Fruit fly (Drosophila melanogaster) whole organism, prepupa: ENCODE measurements around the gene CG42828.

Source experiments
- Blimp-1 ChIP-seq: fragments of 200-800 bp; sonication (Bioruptor generic); optimal IDR thresholded peaks from 3 replicates; lab custom pipeline; 2017; ENCODE audit warnings: missing biosample characterization, missing genetic modification characterization, mild to moderate bottlenecking, moderate library complexity, missing genetic modification reagents
- CG10631 ChIP-seq: fragments of 200-800 bp; sonication (Bioruptor generic); optimal IDR thresholded peaks from 2 replicates; lab custom pipeline; 2016; ENCODE audit warnings: missing biosample characterization, missing genetic modification characterization
- CG11294 ChIP-seq: fragments of 200-800 bp; sonication (Bioruptor generic); IDR thresholded peaks from 2 replicates; pipeline ENCODE4 v1.3.6; 2022; ENCODE audit warnings: missing biosample characterization, missing genetic modification characterization
- CG11762 ChIP-seq: fragments of 200-800 bp; sonication (Bioruptor generic); optimal IDR thresholded peaks from 3 replicates; lab custom pipeline; 2016; ENCODE audit warnings: missing biosample characterization, missing genetic modification characterization; ENCODE audit not compliant: insufficient read depth
- CG15336 ChIP-seq: fragments of 200-800 bp; sonication (Bioruptor generic); IDR thresholded peaks from 2 replicates; pipeline ENCODE4 v1.3.6; 2022; ENCODE audit warnings: missing biosample characterization, missing genetic modification characterization
- CG16779 ChIP-seq: fragments of 200-800 bp; sonication (Bioruptor generic); optimal IDR thresholded peaks from 3 replicates; lab custom pipeline; 2017; ENCODE audit warnings: missing biosample characterization, mild to moderate bottlenecking, missing genetic modification characterization
- CG3032 ChIP-seq: fragments of 200-800 bp; optimal IDR thresholded peaks from 2 replicates; lab custom pipeline; 2019; ENCODE audit warnings: missing biosample characterization, mild to moderate bottlenecking, missing genetic modification characterization, moderate library complexity
- CG31627 ChIP-seq: fragments of 200-800 bp; sonication (Bioruptor generic); optimal IDR thresholded peaks from 3 replicates; lab custom pipeline; 2016; ENCODE audit warnings: missing biosample characterization, missing genetic modification characterization
- CG4318 ChIP-seq: fragments of 200-800 bp; sonication (Bioruptor generic); optimal IDR thresholded peaks from 3 replicates; lab custom pipeline; 2017; ENCODE audit warnings: missing biosample characterization, mild to moderate bottlenecking, missing genetic modification characterization
- CG6163 ChIP-seq: fragments of 200-800 bp; sonication (Bioruptor generic); IDR thresholded peaks from 3 replicates; pipeline ENCODE4 v1.3.6; 2022; ENCODE audit warnings: missing biosample characterization, missing genetic modification characterization
- CG6276 ChIP-seq: fragments of 200-800 bp; sonication (Bioruptor generic); optimal IDR thresholded peaks from 2 replicates; lab custom pipeline; 2017; ENCODE audit warnings: missing biosample characterization, mild to moderate bottlenecking, missing genetic modification characterization
- CG6792 ChIP-seq: fragments of 200-800 bp; sonication (Bioruptor generic); optimal IDR thresholded peaks from 3 replicates; lab custom pipeline; 2016; ENCODE audit warnings: missing biosample characterization, missing genetic modification characterization
- CG6808 ChIP-seq: fragments of 200-800 bp; sonication (Bioruptor generic); optimal IDR thresholded peaks from 3 replicates; lab custom pipeline; 2017; ENCODE audit warnings: missing biosample characterization, missing genetic modification characterization, mild to moderate bottlenecking, moderate library complexity, missing genetic modification reagents
- CG6854 ChIP-seq: fragments of 200-800 bp; sonication (Bioruptor generic); optimal IDR thresholded peaks from 2 replicates; lab custom pipeline; 2017; ENCODE audit warnings: missing biosample characterization, mild to moderate bottlenecking, missing genetic modification characterization
- CG7368 ChIP-seq: fragments of 200-800 bp; sonication (Bioruptor generic); optimal IDR thresholded peaks from 3 replicates; lab custom pipeline; 2016; ENCODE audit warnings: missing biosample characterization, missing genetic modification characterization
- CG8119 ChIP-seq: fragments of 200-800 bp; sonication (Bioruptor generic); IDR thresholded peaks from 3 replicates; pipeline ENCODE4 v1.3.6; 2022; ENCODE audit warnings: missing biosample characterization, missing genetic modification characterization
- CG8319 ChIP-seq: fragments of 200-800 bp; sonication (Bioruptor generic); optimal IDR thresholded peaks from 3 replicates; lab custom pipeline; 2016; ENCODE audit warnings: missing biosample characterization, missing genetic modification characterization
- CG8632 ChIP-seq: fragments of 200-800 bp; sonication (Bioruptor generic); optimal IDR thresholded peaks from 3 replicates; lab custom pipeline; 2016; ENCODE audit warnings: missing biosample characterization, missing genetic modification characterization
- CG9139 ChIP-seq: fragments of 200-800 bp; sonication (Bioruptor generic); optimal IDR thresholded peaks from 3 replicates; lab custom pipeline; 2017; ENCODE audit warnings: missing biosample characterization, mild to moderate bottlenecking, missing genetic modification characterization
- Eip75B ChIP-seq: fragments of 200-800 bp; sonication (Bioruptor generic); optimal IDR thresholded peaks from 3 replicates; lab custom pipeline; 2016; ENCODE audit warnings: missing biosample characterization, missing genetic modification characterization
- Eip78C ChIP-seq: fragments of 200-800 bp; sonication (Bioruptor generic); peaks from one replicate; lab custom pipeline; 2016; ENCODE audit warnings: missing biosample characterization, missing genetic modification characterization
- Eip93F ChIP-seq: fragments of 200-800 bp; sonication (Bioruptor generic); optimal IDR thresholded peaks from 2 replicates; lab custom pipeline; 2016; ENCODE audit warnings: missing biosample characterization, mild to moderate bottlenecking, missing genetic modification characterization
- Ets96B ChIP-seq: fragments of 200-800 bp; optimal IDR thresholded peaks from 2 replicates; lab custom pipeline; 2019; ENCODE audit warnings: missing biosample characterization, mild to moderate bottlenecking, missing genetic modification characterization, moderate library complexity
- Gug ChIP-seq: fragments of 200-800 bp; sonication (Bioruptor generic); IDR thresholded peaks from 2 replicates; pipeline ENCODE4 v1.3.6; 2022; ENCODE audit warnings: missing biosample characterization, missing genetic modification characterization
- Hr38 ChIP-seq: sonication (Bioruptor generic); optimal IDR thresholded peaks from 2 replicates; lab custom pipeline; 2016; ENCODE audit warnings: missing biosample characterization, missing genetic modification characterization
- Hr39 ChIP-seq: fragments of 200-800 bp; sonication (Bioruptor generic); optimal IDR thresholded peaks from 2 replicates; lab custom pipeline; 2016; ENCODE audit warnings: missing biosample characterization, missing genetic modification characterization
- Hr4 ChIP-seq: fragments of 200-800 bp; sonication (Bioruptor generic); optimal IDR thresholded peaks from 3 replicates; lab custom pipeline; 2016; ENCODE audit warnings: missing biosample characterization, missing genetic modification characterization
- Lpt ChIP-seq: fragments of 200-800 bp; sonication (Bioruptor generic); optimal IDR thresholded peaks from 3 replicates; lab custom pipeline; 2016; ENCODE audit warnings: missing biosample characterization, missing genetic modification characterization
- Smox ChIP-seq: fragments of 200-800 bp; sonication (Bioruptor generic); optimal IDR thresholded peaks from 3 replicates; lab custom pipeline; 2016; ENCODE audit warnings: missing biosample characterization, missing genetic modification characterization
- Sox102F ChIP-seq: fragments of 200-800 bp; sonication (Bioruptor generic); optimal IDR thresholded peaks from 2 replicates; lab custom pipeline; 2016; ENCODE audit warnings: missing biosample characterization, mild to moderate bottlenecking, missing genetic modification characterization
- Sox14 ChIP-seq: fragments of 200-800 bp; sonication (Bioruptor generic); optimal IDR thresholded peaks from 3 replicates; lab custom pipeline; 2016; ENCODE audit warnings: missing biosample characterization, missing genetic modification characterization
- Sox15 ChIP-seq: fragments of 200-800 bp; sonication (Bioruptor generic); optimal IDR thresholded peaks from 3 replicates; lab custom pipeline; 2016; ENCODE audit warnings: missing biosample characterization, missing genetic modification characterization
- achi ChIP-seq: fragments of 200-800 bp; sonication (Bioruptor generic); optimal IDR thresholded peaks from 3 replicates; lab custom pipeline; 2016; ENCODE audit warnings: missing biosample characterization, missing genetic modification characterization
- cyc ChIP-seq: fragments of 200-800 bp; sonication (Bioruptor generic); optimal IDR thresholded peaks from 3 replicates; lab custom pipeline; 2016; ENCODE audit warnings: missing biosample characterization, missing genetic modification characterization
- dac ChIP-seq: fragments of 200-800 bp; sonication (Bioruptor generic); optimal IDR thresholded peaks from 2 replicates; lab custom pipeline; 2017; ENCODE audit warnings: missing biosample characterization, mild to moderate bottlenecking, missing genetic modification characterization
- dsx ChIP-seq: fragments of 200-800 bp; optimal IDR thresholded peaks from 3 replicates; lab custom pipeline; 2019; ENCODE audit warnings: missing biosample characterization, mild to moderate bottlenecking, missing genetic modification characterization, moderate library complexity; ENCODE audit not compliant: poor library complexity, severe bottlenecking
- eg ChIP-seq: fragments of 200-800 bp; sonication (Bioruptor generic); IDR thresholded peaks from 3 replicates; pipeline ENCODE4 v1.3.6; 2022; ENCODE audit warnings: missing biosample characterization, missing genetic modification characterization
- esn ChIP-seq: fragments of 200-800 bp; sonication (Bioruptor generic); optimal IDR thresholded peaks from 2 replicates; lab custom pipeline; 2016; ENCODE audit warnings: missing biosample characterization, mild to moderate bottlenecking, missing genetic modification characterization, moderate library complexity
- fd59A ChIP-seq: fragments of 200-800 bp; sonication (Bioruptor generic); optimal IDR thresholded peaks from 2 replicates; lab custom pipeline; 2017; ENCODE audit warnings: missing biosample characterization, mild to moderate bottlenecking, missing genetic modification characterization, missing genetic modification reagents
- fkh ChIP-seq: fragments of 200-800 bp; sonication (Bioruptor generic); optimal IDR thresholded peaks from 3 replicates; lab custom pipeline; 2017; ENCODE audit warnings: missing biosample characterization, mild to moderate bottlenecking, missing genetic modification characterization, moderate library complexity
- lz ChIP-seq: fragments of 200-800 bp; sonication (Bioruptor generic); optimal IDR thresholded peaks from 3 replicates; lab custom pipeline; 2016; ENCODE audit warnings: missing biosample characterization, missing genetic modification characterization
- net ChIP-seq: fragments of 200-800 bp; sonication (Bioruptor generic); optimal IDR thresholded peaks from 3 replicates; lab custom pipeline; 2016; ENCODE audit warnings: missing biosample characterization, missing genetic modification characterization
- pdm3 ChIP-seq: fragments of 200-800 bp; sonication (Bioruptor generic); optimal IDR thresholded peaks from 3 replicates; lab custom pipeline; 2016; ENCODE audit warnings: missing biosample characterization, missing genetic modification characterization
- salr ChIP-seq, 2 experiments: fragments of 200-800 bp; sonication (Bioruptor generic); optimal IDR thresholded peaks; 3 replicates each; lab custom pipeline; 2016 to 2018; ENCODE audit warnings: missing biosample characterization in 2 of 2, missing genetic modification characterization in 2 of 2, mild to moderate bottlenecking in 1 of 2
- ss ChIP-seq, 2 experiments: fragments of 200-800 bp; sonication (Bioruptor generic); optimal IDR thresholded peaks; 2 replicates in 1 of 2; 3 replicates in 1 of 2; lab custom pipeline; 2017 to 2018; ENCODE audit warnings: mild to moderate bottlenecking in 2 of 2, missing biosample characterization in 2 of 2, missing genetic modification characterization in 2 of 2, moderate library complexity in 1 of 2
- topi ChIP-seq: fragments of 200-800 bp; sonication (Bioruptor generic); optimal IDR thresholded peaks from 3 replicates; lab custom pipeline; 2016; ENCODE audit warnings: missing biosample characterization, missing genetic modification characterization
- vri ChIP-seq: fragments of 200-800 bp; sonication (Bioruptor generic); optimal IDR thresholded peaks from 3 replicates; lab custom pipeline; 2016; ENCODE audit warnings: missing biosample characterization, mild to moderate bottlenecking, missing genetic modification characterization

CG42828 gene

dm6 chr3R:23365028-23365427 lies 8.5 kb upstream of the CG42828 start (continued):
- TF ChIP-seq achi (peak; percentile 24), CG8632 (GFP tag; lab: Kevin White, UChicago) (no peak), dsx (GFP tag; lab: Kevin White, UChicago) (no peak), eg (peak; percentile 58), CG7368 (GFP tag; lab: Kevin White, UChicago) (no peak), Hr39 (GFP tag; lab: Kevin White, UChicago) (no peak), Hr38 (GFP tag; lab: Kevin White, UChicago) (no peak), CG6792 (GFP tag; lab: Kevin White, UChicago) (no peak), salr (GFP tag; optimal IDR thresholded peaks at IDR 0.05; lab: Kevin White, UChicago) (peak in 1 of 2 experiments; percentile 19), Hr4 (GFP tag; lab: Kevin White, UChicago) (peak; percentile 75), CG11762 (GFP tag; lab: Kevin White, UChicago) (no peak), cyc (GFP tag; lab: Kevin White, UChicago) (no peak), topi (GFP tag; lab: Kevin White, UChicago) (no peak), CG8319 (GFP tag; lab: Kevin White, UChicago) (no peak), Gug (peak; percentile 30; the same call in 1 of the 2 replicates), CG15336 (GFP tag; lab: Robert Waterston, UW) (peak; percentile 71)
- TF ChIP-seq, all 60 proteins: peak for 19

dm6 chr3R:23367540-23367939 lies 6.0 kb upstream of the CG42828 start:
- TF ChIP-seq CG11762 (GFP tag; lab: Kevin White, UChicago) (no peak), CG10631 (GFP tag; lab: Kevin White, UChicago) (no peak), Sox102F (GFP tag; lab: Kevin White, UChicago) (no peak), CG6163 (GFP tag; lab: Robert Waterston, UW) (peak; percentile 64), dsx (GFP tag; lab: Kevin White, UChicago) (no peak), Hr4 (GFP tag; lab: Kevin White, UChicago) (peak; percentile 52), CG31627 (GFP tag; lab: Kevin White, UChicago) (no peak), CG6808 (GFP tag; lab: Kevin White, UChicago) (no peak), Gug (no peak), cyc (GFP tag; lab: Kevin White, UChicago) (no peak), Hr39 (GFP tag; lab: Kevin White, UChicago) (no peak), CG7368 (GFP tag; lab: Kevin White, UChicago) (no peak), Eip93F (GFP tag; lab: Kevin White, UChicago) (no peak), net (GFP tag; lab: Kevin White, UChicago) (no peak), Blimp-1 (no peak), achi (peak; percentile 1), CG8319 (GFP tag; lab: Kevin White, UChicago) (no peak), CG8632 (GFP tag; lab: Kevin White, UChicago) (no peak), fd59A (GFP tag; lab: Kevin White, UChicago) (no peak), fkh (GFP tag; lab: Kevin White, UChicago) (no peak), Lpt (GFP tag; lab: Kevin White, UChicago) (no peak), Eip75B (GFP tag; lab: Kevin White, UChicago) (no peak), CG3032 (tag; lab: Kevin White, UChicago) (no peak), CG6276 (GFP tag; lab: Kevin White, UChicago) (peak; percentile 12), Sox14 (GFP tag; lab: Kevin White, UChicago) (no peak), Ets96B (tag; lab: Kevin White, UChicago) (peak; percentile 1), CG9139 (GFP tag; lab: Kevin White, UChicago) (no peak), Sox15 (GFP tag; lab: Kevin White, UChicago) (no peak), CG6792 (GFP tag; lab: Kevin White, UChicago) (no peak), CG15336 (GFP tag; lab: Robert Waterston, UW) (peak; percentile 54), esn (GFP tag; lab: Kevin White, UChicago) (no peak), CG6854 (GFP tag; lab: Kevin White, UChicago) (no peak), lz (no peak), dac (GFP tag; lab: Kevin White, UChicago) (no peak), CG11294 (GFP tag; lab: Robert Waterston, UW) (no peak), Eip78C (peak; percentile 39), vri (GFP tag; lab: Kevin White, UChicago) (no peak), topi (GFP tag; lab: Kevin White, UChicago) (no peak), pdm3 (GFP tag; lab: Kevin White, UChicago) (no peak), CG16779 (tag; lab: Kevin White, UChicago) (no peak), Smox (GFP tag; lab: Kevin White, UChicago) (no peak), CG8119 (GFP tag; lab: Robert Waterston, UW) (peak; percentile 34; the same call in 1 of the 3 replicates), CG4318 (GFP tag; lab: Kevin White, UChicago) (no peak), eg (peak; percentile 58; the same call in 1 of the 3 replicates), salr (GFP tag; optimal IDR thresholded peaks at IDR 0.05; lab: Kevin White, UChicago) (no peak), ss (GFP tag; optimal IDR thresholded peaks at IDR 0.05; lab: Kevin White, UChicago) (peak in 1 of 2 experiments; percentile 12)
